Fruit fly (Drosophila melanogaster) whole organism, wandering third instar larva: ENCODE results near the gene CG3430.

ENCODE experiments used
- Abd-B ChIP-seq: fragments of >200 bp; optimal IDR thresholded peaks from 2 replicates; lab custom pipeline; 2017; ENCODE audit warnings: missing biosample characterization, missing genetic modification characterization
- CG32264 ChIP-seq: fragments of 200-800 bp; sonication (Bioruptor generic); optimal IDR thresholded peaks from 2 replicates; lab custom pipeline; 2016; ENCODE audit warnings: missing biosample characterization, missing genetic modification characterization
- CG9705 ChIP-seq: fragments of 200-800 bp; sonication (Bioruptor generic); optimal IDR thresholded peaks from 2 replicates; lab custom pipeline; 2018; ENCODE audit warnings: missing biosample characterization, mild to moderate bottlenecking, missing genetic modification characterization
- CrebA ChIP-seq: fragments of 200-800 bp; sonication (Bioruptor generic); optimal IDR thresholded peaks from 2 replicates; lab custom pipeline; 2016; ENCODE audit warnings: missing biosample characterization, mild to moderate bottlenecking, missing genetic modification characterization, borderline replicate concordance
- Dfd ChIP-seq: fragments of >200 bp; optimal IDR thresholded peaks from 2 replicates; lab custom pipeline; 2017; ENCODE audit warnings: missing biosample characterization, missing genetic modification characterization
- GATAd ChIP-seq: sonication (Bioruptor generic); optimal IDR thresholded peaks from 2 replicates; lab custom pipeline; 2016; ENCODE audit warnings: missing biosample characterization, missing genetic modification characterization
- HLH106 ChIP-seq: fragments of 200-800 bp; optimal IDR thresholded peaks from 3 replicates; lab custom pipeline; 2019; ENCODE audit warnings: missing biosample characterization, mild to moderate bottlenecking, missing genetic modification characterization, moderate library complexity
- Hnf4 ChIP-seq: fragments of 200-800 bp; sonication (Bioruptor generic); optimal IDR thresholded peaks from 2 replicates; lab custom pipeline; 2016; ENCODE audit warnings: missing biosample characterization, mild to moderate bottlenecking, missing genetic modification characterization
- Hr78 ChIP-seq: fragments of >200 bp; optimal IDR thresholded peaks from 2 replicates; lab custom pipeline; 2017; ENCODE audit warnings: missing biosample characterization, missing genetic modification characterization
- Hr83 ChIP-seq: fragments of 200-300 bp; sonication (Bioruptor generic); optimal IDR thresholded peaks from 2 replicates; lab custom pipeline; 2016; ENCODE audit warnings: missing biosample characterization, mild to moderate bottlenecking, missing genetic modification characterization, moderate library complexity; ENCODE audit not compliant: poor library complexity, severe bottlenecking
- Jra ChIP-seq: sonication (Bioruptor generic); optimal IDR thresholded peaks from 2 replicates; lab custom pipeline; 2016; ENCODE audit warnings: missing biosample characterization, missing genetic modification characterization
- N ChIP-seq: fragments of >200 bp; optimal IDR thresholded peaks from 2 replicates; lab custom pipeline; 2018; ENCODE audit warnings: missing biosample characterization, missing external identifiers, missing genetic modification characterization
- OdsH ChIP-seq: fragments of 200-800 bp; sonication (Bioruptor generic); optimal IDR thresholded peaks from 2 replicates; lab custom pipeline; 2016; ENCODE audit warnings: missing biosample characterization, mild to moderate bottlenecking, missing genetic modification characterization
- Rel ChIP-seq, 2 experiments: fragments of 200-800 bp; sonication (Bioruptor generic) in 1 of 2; optimal IDR thresholded peaks; 2 replicates in 1 of 2; 3 replicates in 1 of 2; lab custom pipeline; 2016 to 2019; ENCODE audit warnings: mild to moderate bottlenecking in 2 of 2, missing biosample characterization in 2 of 2, missing genetic modification characterization in 2 of 2, moderate library complexity in 1 of 2
- Vsx2 ChIP-seq: fragments of 200-300, 225-300 bp; sonication (Bioruptor generic); optimal IDR thresholded peaks from 2 replicates; lab custom pipeline; 2018; ENCODE audit warnings: missing biosample characterization, missing genetic modification characterization; ENCODE audit not compliant: partially characterized antibody
- br ChIP-seq: fragments of 200-800 bp; sonication (Bioruptor generic); optimal IDR thresholded peaks from 2 replicates; lab custom pipeline; 2016; ENCODE audit warnings: missing biosample characterization, missing genetic modification characterization
- brk ChIP-seq: fragments of 200-800 bp; sonication (Bioruptor generic); optimal IDR thresholded peaks from 2 replicates; lab custom pipeline; 2016; ENCODE audit warnings: missing biosample characterization, mild to moderate bottlenecking, missing genetic modification characterization
- dl ChIP-seq, 2 experiments: fragments of 175-275, 200-275 bp in 1 of 2; fragments of 200-275 bp in 1 of 2; sonication (Bioruptor generic); optimal IDR thresholded peaks; lab custom pipeline; 2018; ENCODE audit warnings: mild to moderate bottlenecking in 2 of 2, missing biosample characterization in 2 of 2, missing genetic modification characterization in 2 of 2, moderate library complexity in 2 of 2; ENCODE audit not compliant: partially characterized antibody in 2 of 2, insufficient read depth in 1 of 2
- dmrt93B ChIP-seq: fragments of 200-800 bp; sonication (Bioruptor generic); optimal IDR thresholded peaks from 2 replicates; lab custom pipeline; 2018; ENCODE audit warnings: missing biosample characterization, mild to moderate bottlenecking, missing genetic modification characterization
- dsf ChIP-seq: sonication (Bioruptor generic); optimal IDR thresholded peaks from 2 replicates; lab custom pipeline; 2016; ENCODE audit warnings: missing biosample characterization, missing genetic modification characterization, borderline replicate concordance
- foxo ChIP-seq, 2 experiments: fragments of 200-800 bp; sonication (Bioruptor generic); optimal IDR thresholded peaks; 2 replicates in 1 of 2; 3 replicates in 1 of 2; lab custom pipeline; 2016 to 2017; ENCODE audit warnings: missing biosample characterization in 2 of 2, missing genetic modification characterization in 2 of 2
- h ChIP-seq: fragments of 200-800 bp; sonication (Bioruptor generic); optimal IDR thresholded peaks from 3 replicates; lab custom pipeline; 2016; ENCODE audit warnings: missing biosample characterization, mild to moderate bottlenecking, missing genetic modification characterization
- jim ChIP-seq: fragments of 175-275, 200-325 bp; sonication (Bioruptor generic); optimal IDR thresholded peaks from 2 replicates; lab custom pipeline; 2016; ENCODE audit warnings: missing biosample characterization, mild to moderate bottlenecking, missing genetic modification characterization
- pan ChIP-seq: fragments of >200 bp; optimal IDR thresholded peaks from 2 replicates; lab custom pipeline; 2017
- psq ChIP-seq: fragments of 200-800 bp; sonication (Bioruptor generic); optimal IDR thresholded peaks from 3 replicates; lab custom pipeline; 2017; ENCODE audit warnings: missing biosample characterization, mild to moderate bottlenecking, missing genetic modification characterization, moderate library complexity
- rgr ChIP-seq: fragments of 200-800 bp; sonication (Bioruptor generic); optimal IDR thresholded peaks from 3 replicates; lab custom pipeline; 2016; ENCODE audit warnings: missing biosample characterization, mild to moderate bottlenecking, missing genetic modification characterization
- sage ChIP-seq: fragments of 200-800 bp; sonication (Bioruptor generic); optimal IDR thresholded peaks from 2 replicates; lab custom pipeline; 2016; ENCODE audit warnings: missing biosample characterization, mild to moderate bottlenecking, missing genetic modification characterization
- usp ChIP-seq: fragments of >200 bp; optimal IDR thresholded peaks from 2 replicates; lab custom pipeline; 2017; ENCODE audit warnings: missing biosample characterization, missing genetic modification characterization

Gene CG3430

DNA sequence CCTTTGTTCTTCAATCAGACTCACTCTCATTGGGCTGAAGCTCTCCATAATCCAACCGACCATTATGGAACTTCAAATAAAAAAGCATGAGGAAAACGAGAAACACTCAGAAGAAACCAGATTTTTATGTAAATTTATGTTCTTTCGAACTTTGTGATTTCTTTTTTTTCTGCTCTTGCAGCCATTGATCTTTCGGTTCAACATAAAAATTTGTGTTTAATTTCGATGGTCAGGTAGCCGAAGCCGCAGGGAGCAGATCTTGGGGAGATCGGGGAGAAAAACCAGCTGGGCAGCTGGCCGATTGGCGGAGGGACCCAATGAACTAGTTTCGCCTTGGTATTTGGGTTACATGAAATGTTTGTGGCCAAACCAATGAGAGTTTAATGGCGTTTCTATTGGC is 47.5 kb downstream of the CG3430 start:
- TF ChIP-seq dsf (GFP tag; lab: Kevin White, UChicago) (no peak), CG32264 (GFP tag; lab: Kevin White, UChicago) (no peak), foxo (GFP tag; optimal IDR thresholded peaks at IDR 0.05; lab: Kevin White, UChicago) (no peak), Rel (GFP tag; optimal IDR thresholded peaks at IDR 0.05; lab: Kevin White, UChicago) (no peak), Rel (tag; optimal IDR thresholded peaks at IDR 0.05; lab: Kevin White, UChicago) (no peak), usp (no peak), Vsx2 (GFP tag; lab: Kevin White, UChicago) (no peak), N (GFP tag; lab: Kevin White, UChicago) (no peak), OdsH (GFP tag; lab: Kevin White, UChicago) (no peak), rgr (GFP tag; lab: Kevin White, UChicago) (no peak), Abd-B (no peak), CG9705 (GFP tag; lab: Kevin White, UChicago) (no peak), br (GFP tag; lab: Kevin White, UChicago) (no peak), jim (GFP tag; lab: Kevin White, UChicago) (no peak), Jra (no peak), Hr83 (GFP tag; lab: Kevin White, UChicago) (no peak), sage (GFP tag; lab: Kevin White, UChicago) (no peak), Hnf4 (GFP tag; lab: Kevin White, UChicago) (no peak)
- TF ChIP-seq, all 38 proteins: peak for 0

DNA sequence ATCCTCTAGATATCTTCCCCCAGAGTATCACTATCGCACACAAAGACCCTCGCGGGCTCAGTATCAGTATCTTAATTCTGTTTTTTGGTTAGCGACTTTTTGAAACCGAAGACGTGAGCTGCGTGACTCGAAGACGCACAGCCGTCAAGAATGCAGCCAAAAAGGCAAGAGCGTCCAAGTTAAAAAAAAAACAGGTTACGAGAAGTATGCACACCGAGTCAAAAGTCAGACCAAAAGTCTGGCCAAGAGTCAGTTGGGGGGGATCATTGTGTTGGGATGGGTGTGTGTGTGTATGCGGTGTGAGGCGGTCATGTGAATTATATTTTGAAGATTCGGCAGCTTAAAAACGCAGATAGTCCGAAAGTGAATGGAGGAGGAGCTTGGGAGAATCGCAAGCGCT is 48.7 kb downstream of the CG3430 start:
- TF ChIP-seq CrebA (GFP tag; lab: Kevin White, UChicago) (peak; percentile 52), Vsx2 (GFP tag; lab: Kevin White, UChicago) (peak; percentile 38), brk (GFP tag; lab: Kevin White, UChicago) (no peak), psq (GFP tag; lab: Kevin White, UChicago) (no peak)

DNA sequence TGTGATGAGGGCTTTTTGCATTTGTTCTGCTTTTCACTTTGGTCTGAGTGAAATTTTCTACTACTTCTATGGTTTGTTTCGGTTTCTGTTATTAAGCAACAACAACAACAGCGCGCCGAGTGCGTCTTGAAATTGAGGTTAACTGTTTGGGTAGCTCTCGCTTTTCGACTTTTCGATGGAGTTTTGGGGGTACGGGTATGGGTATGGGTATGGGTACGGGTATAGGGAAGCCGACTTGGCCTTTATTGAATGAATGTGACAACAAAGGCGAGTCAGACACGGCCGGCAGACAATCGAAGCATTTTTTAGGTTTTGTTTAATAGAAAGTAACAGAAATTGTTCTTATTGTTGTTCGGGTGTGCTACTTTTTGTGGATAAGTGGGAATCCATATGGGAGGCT is 50.8 kb downstream of the CG3430 start:
- no peak for TF ChIP-seq Vsx2 (GFP tag; lab: Kevin White, UChicago)
- TF ChIP-seq jim (GFP tag; lab: Kevin White, UChicago) = no peak
- no peak for TF ChIP-seq GATAd (GFP tag; lab: Kevin White, UChicago)
- TF ChIP-seq CG32264 (GFP tag; lab: Kevin White, UChicago) = no peak
- no peak for TF ChIP-seq dsf (GFP tag; lab: Kevin White, UChicago)
- no peak for TF ChIP-seq HLH106
- TF ChIP-seq br (GFP tag; lab: Kevin White, UChicago) = no peak
- TF ChIP-seq Jra = no peak
- TF ChIP-seq dl (GFP tag; optimal IDR thresholded peaks at IDR 0.05; lab: Kevin White, UChicago; ENCODE audit: insufficient read depth in 1 of 2, partially characterized antibody in 2 of 2) = no peak
- TF ChIP-seq Dfd = no peak
- TF ChIP-seq h (GFP tag; lab: Kevin White, UChicago) = no peak
- no peak for TF ChIP-seq Hr78 (GFP tag; lab: Kevin White, UChicago)
- no peak for TF ChIP-seq brk (GFP tag; lab: Kevin White, UChicago)
- no peak for TF ChIP-seq psq (GFP tag; lab: Kevin White, UChicago)
- no peak for TF ChIP-seq dmrt93B (GFP tag; lab: Kevin White, UChicago)
- TF ChIP-seq Rel (GFP tag; optimal IDR thresholded peaks at IDR 0.05; lab: Kevin White, UChicago) = no peak
- no peak for TF ChIP-seq Rel (tag; optimal IDR thresholded peaks at IDR 0.05; lab: Kevin White, UChicago)
- TF ChIP-seq pan (lab: Kevin White, UChicago) = no peak
- no peak for TF ChIP-seq Hr83 (GFP tag; lab: Kevin White, UChicago)
- TF ChIP-seq usp = no peak
- TF ChIP-seq, all 38 proteins: peak for 0
